Fruit fly (Drosophila melanogaster) S2 (cell line): ENCODE measurements around the gene CG1409.

Experiments used
- CG8478 ChIP-seq: fragments of >200 bp; optimal IDR thresholded peaks from 2 replicates; lab custom pipeline; 2018
- CTCF ChIP-seq, 2 experiments: fragments of >200 bp; optimal IDR thresholded peaks; 2 replicates each; lab custom pipeline; 2018

CG1409 gene

DNA sequence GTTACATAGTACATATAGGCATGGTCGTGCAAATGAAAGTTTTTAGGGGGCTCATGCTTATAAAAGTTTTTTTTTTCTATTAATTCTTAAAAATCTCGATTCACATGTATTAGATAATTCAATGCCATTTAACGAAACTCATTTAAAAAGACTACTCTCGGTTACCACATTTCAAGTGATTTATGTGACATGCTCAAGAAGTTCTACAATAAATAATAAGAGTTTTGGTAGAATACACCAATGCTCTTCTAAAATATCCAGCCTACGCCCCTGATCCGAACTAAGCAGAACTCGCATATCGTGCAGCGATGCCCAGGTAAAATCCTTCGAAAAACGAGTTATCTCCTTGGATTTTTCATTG is 34.5 kb downstream of the CG1409 start:
- TF ChIP-seq CTCF (optimal IDR thresholded peaks at IDR 0.05; lab: Kevin White, UChicago) = no peak
- no peak for TF ChIP-seq CG8478 (lab: Kevin White, UChicago)

DNA sequence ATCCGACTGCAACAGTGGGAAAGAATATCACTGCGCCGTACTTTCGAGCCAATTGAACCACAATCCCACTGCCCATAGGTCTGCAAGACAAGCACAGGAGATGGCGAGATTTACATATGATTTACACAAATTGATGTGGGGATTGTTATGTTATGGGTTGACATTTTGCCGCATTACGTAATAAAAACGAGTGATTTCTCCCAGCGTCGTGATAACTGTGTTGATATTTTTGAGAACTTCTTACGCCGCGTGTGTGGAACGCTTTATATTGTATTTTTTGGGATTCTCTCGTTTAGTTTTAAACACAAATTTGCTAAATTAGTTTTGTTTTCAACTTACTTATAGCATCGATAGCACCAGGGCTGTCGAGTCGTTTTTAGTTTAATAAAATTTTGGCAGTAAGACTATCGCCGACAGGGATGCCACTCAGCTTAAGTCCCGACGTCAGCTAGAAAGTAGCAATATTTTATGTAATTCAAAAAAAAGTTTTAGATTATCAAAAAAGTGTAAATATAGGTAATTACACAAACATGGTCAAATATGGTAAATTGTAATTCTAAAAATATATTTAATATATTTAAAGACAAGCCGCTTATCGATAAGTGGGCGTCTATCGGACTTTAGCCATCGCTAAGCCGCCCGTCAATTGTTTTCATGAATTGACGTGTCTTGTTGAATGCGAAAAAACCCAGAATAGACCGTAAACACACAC is 35.6 kb downstream of the CG1409 start, which contains the start of the genes CG45089, ND-MNLL and p115:
CG45089 (minus strand) TSS at position 388 of the 712 bp plus-strand sequence.
ND-MNLL (minus strand) TSS at position 388 of the 712 bp plus-strand sequence.
p115 (plus strand) TSS at position 621 of the 712 bp plus-strand sequence.
- TF ChIP-seq CTCF (optimal IDR thresholded peaks at IDR 0.05; lab: Kevin White, UChicago) = no peak
- no peak for TF ChIP-seq CG8478 (lab: Kevin White, UChicago)

- TF ChIP-seq CTCF (optimal IDR thresholded peaks at IDR 0.05; lab: Kevin White, UChicago) (no peak), CG8478 (lab: Kevin White, UChicago) (no peak)
These were observed 42.7 kb downstream of the CG1409 start for dm6 chrX:7900659-7901058.

dm6 chrX:7901153-7902038 is 43.4 kb downstream of the CG1409 start, which contains the start of the genes RpS6 and bys:
RpS6 (minus strand) TSS chrX:7901331.
bys (plus strand) TSS chrX:7901880.
- no peak for TF ChIP-seq CG8478 (lab: Kevin White, UChicago)
- TF ChIP-seq CTCF (optimal IDR thresholded peaks at IDR 0.05; lab: Kevin White, UChicago) = peak in 1 of 2 experiments; percentile 2
